Worm (Caenorhabditis elegans) whole organism, L4 larva: ENCODE results near the gene B0391.14.

Experiments used
- R02D3.7 ChIP-seq: fragments of 150-350 bp; sonication (generic microtip); optimal IDR thresholded peaks from 3 replicates; lab custom pipeline; 2014; ENCODE audit warnings: missing biosample characterization, missing genetic modification characterization
- ces-1 ChIP-seq: fragments of 150-350 bp; sonication (generic microtip); optimal IDR thresholded peaks from 4 replicates; lab custom pipeline; 2014; ENCODE audit warnings: missing biosample characterization, missing genetic modification reagents, missing genetic modification characterization
- daf-19 ChIP-seq: fragments of 200-800 bp; sonication (Bioruptor generic); conservative IDR thresholded peaks from 2 replicates; pipeline ENCODE4 v1.3.6; 2022; ENCODE audit warnings: missing genetic modification characterization, missing compliant biosample characterization
- dpl-1 ChIP-seq: fragments of 150-350 bp; optimal IDR thresholded peaks from 2 replicates; lab custom pipeline; 2014; ENCODE audit warnings: missing biosample characterization, missing genetic modification reagents, missing genetic modification characterization
- egl-27 ChIP-seq: sonication (generic microtip); optimal IDR thresholded peaks from 3 replicates; lab custom pipeline; 2017; ENCODE audit warnings: missing biosample characterization, missing genetic modification reagents, missing genetic modification characterization
- mes-2 ChIP-seq: sonication (generic microtip); optimal IDR thresholded peaks from 2 replicates; lab custom pipeline; 2016; ENCODE audit warnings: missing genotype, mild to moderate bottlenecking, missing genetic modification characterization, missing compliant biosample characterization; ENCODE audit not compliant: poor library complexity, severe bottlenecking
- set-16 ChIP-seq: fragments of 200-800 bp; sonication (Bioruptor generic); IDR thresholded peaks from 2 replicates; pipeline ENCODE4 v1.3.6; 2022; ENCODE audit warnings: missing genetic modification reagents, missing genetic modification characterization, missing compliant biosample characterization
- tra-1 ChIP-seq: fragments of 200-800 bp; sonication (Bioruptor generic); IDR thresholded peaks from 2 replicates; pipeline ENCODE4 v1.3.6; 2022; ENCODE audit warnings: missing genetic modification reagents, missing genetic modification characterization, missing compliant biosample characterization

DNA sequence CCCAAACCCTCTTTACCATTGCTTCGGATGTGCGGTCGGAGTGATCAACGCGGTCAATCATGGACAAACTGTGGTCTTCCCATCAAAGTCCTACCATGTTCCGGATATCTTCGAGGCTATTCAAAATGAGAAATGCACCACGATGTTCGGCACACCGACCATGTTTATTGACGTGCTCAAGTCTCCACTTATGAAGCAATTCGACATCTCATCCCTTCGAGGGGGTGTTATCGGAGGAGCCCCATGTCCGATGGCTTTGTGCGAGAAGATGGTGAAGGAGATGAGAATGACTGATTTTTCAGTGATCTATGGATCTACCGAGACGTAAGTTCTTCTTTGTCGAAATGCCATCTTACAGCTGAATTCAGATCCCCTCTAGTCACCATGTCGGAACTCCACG is 31.3 kb downstream of the B0391.14 start:
- TF ChIP-seq R02D3.7 (tag; lab: Kevin White, UChicago) (no peak), egl-27 (tag; lab: Kevin White, UChicago) (no peak), dpl-1 (no peak), mes-2 (tag; lab: Kevin White, UChicago) (no peak), ces-1 (GFP tag; lab: Kevin White, UChicago) (no peak), daf-19 (GFP tag; lab: Robert Waterston, UW) (no peak), set-16 (no peak), tra-1 (no peak)
